Fruit fly (Drosophila melanogaster): ENCODE data around the gene CG13855.

Gene CG13855

DNA sequence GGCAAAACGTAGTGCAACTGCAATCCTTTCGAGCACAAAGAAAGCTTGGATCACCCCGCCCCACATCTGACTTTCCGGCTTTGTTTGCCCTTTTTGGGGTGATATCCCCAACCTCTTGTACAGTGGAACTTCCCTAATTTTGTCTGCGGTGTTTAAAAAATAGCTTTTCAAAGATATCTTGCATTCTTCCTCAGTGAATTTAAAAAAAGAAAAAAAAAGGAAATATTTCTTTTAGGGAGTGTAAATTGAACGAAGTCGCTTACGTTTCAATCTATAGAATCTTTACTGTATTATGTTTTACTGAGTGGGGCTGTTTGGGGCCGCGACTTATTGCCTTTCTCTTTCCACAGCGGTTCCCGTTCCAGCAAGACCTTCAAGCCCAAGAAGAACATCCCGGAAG, 15.9 kb downstream of the CG13855 start (continued):
- TF ChIP-seq Eip74EF (GFP tag; optimal IDR thresholded peaks at IDR 0.05) (peak in 1 of 2 experiments; percentile 40), dpn (GFP tag; optimal IDR thresholded peaks at IDR 0.05) (peak; percentile 65 to 81), Mrtf (GFP tag; IDR thresholded peaks at IDR 0.05) (peak; percentile 84), Poxn (GFP tag; IDR thresholded peaks at IDR 0.05) (0 out of 2 replicates have a peak, but pooled peaks have one; percentile 36), nmo (GFP tag; optimal IDR thresholded peaks at IDR 0.05) (peak; percentile 71), Oaz (GFP tag; IDR thresholded peaks at IDR 0.05) (peak; percentile 35; the same call in 1 of the 2 replicates), Meics (GFP tag; optimal IDR thresholded peaks at IDR 0.05) (peak; percentile 62), Ravus (GFP tag; IDR thresholded peaks at IDR 0.05) (peak; percentile 43), CG31441 (GFP tag; IDR thresholded peaks at IDR 0.05) (peak; percentile 56), E2f1 (GFP tag; IDR thresholded peaks at IDR 0.05) (peak; percentile 80), Rfx (GFP tag; IDR thresholded peaks at IDR 0.05) (peak; percentile 84), CG6689 (GFP tag; IDR thresholded peaks at IDR 0.05) (peak; percentile 71), esg (GFP tag; conservative IDR thresholded peaks at IDR 0.05) (peak; percentile 67), CG10959 (GFP tag; IDR thresholded peaks at IDR 0.05) (peak; percentile 30; the same call in 1 of the 2 replicates), CG30403 (GFP tag; optimal IDR thresholded peaks at IDR 0.05) (peak; percentile 62), CG11560 (tag; IDR thresholded peaks at IDR 0.05) (peak; percentile 65; the same call in 2 of the 3 replicates), ara (GFP tag; IDR thresholded peaks at IDR 0.05) (peak; percentile 43; the same call in 1 of the 2 replicates), slou (GFP tag; optimal IDR thresholded peaks at IDR 0.05) (peak; percentile 17), CkIIα-i1 (GFP tag; IDR thresholded peaks at IDR 0.05) (no peak), dm (GFP tag; optimal IDR thresholded peaks at IDR 0.05) (no peak), Dp (GFP tag; optimal IDR thresholded peaks at IDR 0.05) (no peak), Sry-β (GFP tag; optimal IDR thresholded peaks at IDR 0.05) (no peak), CG2678 (tag; optimal IDR thresholded peaks at IDR 0.05) (peak; percentile 73), Nf-YC (tag; optimal IDR thresholded peaks at IDR 0.05) (no peak), sc (optimal IDR thresholded peaks at IDR 0.05) (no peak), sc (GFP tag; optimal IDR thresholded peaks at IDR 0.05) (no peak), CG7357 (GFP tag; IDR thresholded peaks at IDR 0.05) (0 out of 3 replicates have a peak, but pooled peaks have one; percentile 46), Rx (GFP tag; IDR thresholded peaks at IDR 0.05) (0 out of 2 replicates have a peak, but pooled peaks have one; percentile 34), gsb (GFP tag; IDR thresholded peaks at IDR 0.05) (peak; percentile 79), HmgD (GFP tag; optimal IDR thresholded peaks at IDR 0.05) (no peak), CHES-1-like (GFP tag; optimal IDR thresholded peaks at IDR 0.05) (no peak), Doc2 (GFP tag; IDR thresholded peaks at IDR 0.05) (no peak), pan (optimal IDR thresholded peaks at IDR 0.05) (no peak), pan (GFP tag; optimal IDR thresholded peaks at IDR 0.05 in 1 of 2, IDR thresholded peaks at IDR 0.05 in 1 of 2) (peak in 1 of 2 experiments; percentile 86), CG12299 (tag; optimal IDR thresholded peaks at IDR 0.05) (peak; percentile 4), Gug (GFP tag; IDR thresholded peaks at IDR 0.05) (peak; percentile 75), CG14667 (GFP tag; IDR thresholded peaks at IDR 0.05) (peak; percentile 63), CG14050 (GFP tag; IDR thresholded peaks at IDR 0.05) (peak; percentile 51), CG11696 (GFP tag; IDR thresholded peaks at IDR 0.05) (peak; percentile 43; the same call in 1 of the 2 replicates), fd64A (GFP tag; optimal IDR thresholded peaks at IDR 0.05) (no peak), CG3726 (GFP tag; IDR thresholded peaks at IDR 0.05) (0 out of 3 replicates have a peak, but pooled peaks have one; percentile 32), CG17612 (GFP tag; IDR thresholded peaks at IDR 0.05) (no peak), CG10979 (tag; optimal IDR thresholded peaks at IDR 0.05) (peak; percentile 28), gcm (GFP tag; optimal IDR thresholded peaks at IDR 0.05) (peak; percentile 4), CG4404 (GFP tag; IDR thresholded peaks at IDR 0.05) (peak; percentile 21; the same call in 1 of the 2 replicates), CG6791 (GFP tag; IDR thresholded peaks at IDR 0.05; ENCODE audit: partially characterized antibody) (no peak), Bgb (GFP tag; IDR thresholded peaks at IDR 0.05; ENCODE audit: partially characterized antibody) (no peak), so (GFP tag; IDR thresholded peaks at IDR 0.05) (peak; percentile 60; the same call in 1 of the 3 replicates), danr (GFP tag; IDR thresholded peaks at IDR 0.05) (peak; percentile 64; the same call in 1 of the 2 replicates), pum (GFP tag; optimal IDR thresholded peaks at IDR 0.05) (peak; percentile 26), tap (tag; optimal IDR thresholded peaks at IDR 0.05) (peak; percentile 51), ERR (GFP tag; optimal IDR thresholded peaks at IDR 0.05) (peak; percentile 48)
